Worm (Caenorhabditis elegans) whole organism, L1 larva: ENCODE measurements around the gene C10E2.2.
A peak's percentile ranks its signal among the peaks of the same experiment; 100 is the strongest.

ENCODE experiments used
- C04F5.9 ChIP-seq: sonication (generic microtip); optimal IDR thresholded peaks from 2 replicates; lab custom pipeline; 2016; ENCODE audit warnings: missing genetic modification characterization, missing compliant biosample characterization
- C16A3.4 ChIP-seq: fragments of 150-350 bp; optimal IDR thresholded peaks from 2 replicates; lab custom pipeline; 2014; ENCODE audit warnings: missing biosample characterization, missing genetic modification characterization
- C34B4.2 ChIP-seq: sonication (generic microtip); optimal IDR thresholded peaks from 2 replicates; lab custom pipeline; 2017; ENCODE audit warnings: mild to moderate bottlenecking, missing genetic modification characterization, missing compliant biosample characterization
- Y116A8C.19 ChIP-seq: sonication (generic microtip); optimal IDR thresholded peaks from 2 replicates; lab custom pipeline; 2016; ENCODE audit warnings: missing compliant biosample characterization, missing genetic modification characterization, borderline replicate concordance
- aha-1 ChIP-seq: fragments of 150-350 bp; optimal IDR thresholded peaks from 2 replicates; lab custom pipeline; 2014; ENCODE audit warnings: missing biosample characterization, missing genetic modification characterization
- ama-1 ChIP-seq: fragments of 150-350 bp; optimal IDR thresholded peaks from 2 replicates; lab custom pipeline; 2014
- blmp-1 ChIP-seq: fragments of 150-350 bp; optimal IDR thresholded peaks from 2 replicates; lab custom pipeline; 2014; ENCODE audit warnings: missing biosample characterization, missing genetic modification characterization
- ceh-8 ChIP-seq: fragments of 200-800 bp; sonication (Bioruptor generic); optimal IDR thresholded peaks from 2 replicates; lab custom pipeline; 2018; ENCODE audit warnings: mild to moderate bottlenecking, missing genetic modification characterization, moderate library complexity, missing compliant biosample characterization
- ceh-82 ChIP-seq, 3 experiments: fragments of 150-350 bp in 1 of 3; sonication (generic microtip) in 2 of 3; optimal IDR thresholded peaks; 2 replicates each; lab custom pipeline; 2014 to 2017; ENCODE audit warnings: missing biosample characterization in 3 of 3, missing genetic modification characterization in 3 of 3
- ceh-88 ChIP-seq: fragments of 200-800 bp; sonication (Bioruptor generic); IDR thresholded peaks from 2 replicates; pipeline ENCODE4 v1.3.6; 2022; ENCODE audit warnings: missing genetic modification characterization, missing compliant biosample characterization
- ces-1 ChIP-seq: fragments of 150-350 bp; optimal IDR thresholded peaks from 2 replicates; lab custom pipeline; 2014; ENCODE audit warnings: missing biosample characterization, missing genetic modification reagents, missing genetic modification characterization
- dsc-1 ChIP-seq: sonication (generic microtip); optimal IDR thresholded peaks from 2 replicates; lab custom pipeline; 2016; ENCODE audit warnings: mild to moderate bottlenecking, missing genetic modification characterization, missing compliant biosample characterization
- efl-1 ChIP-seq, 4 experiments: fragments of 150-350 bp; optimal IDR thresholded peaks in 3 of 4; peaks in 1 of 4; 1 replicate in 1 of 4; 2 replicates in 3 of 4; lab custom pipeline; 2014; ENCODE audit warnings: missing biosample characterization in 2 of 4, missing genetic modification characterization in 2 of 4, missing genetic modification reagents in 2 of 4
- efl-3 ChIP-seq: fragments of 200-800 bp; sonication (Bioruptor generic); optimal IDR thresholded peaks from 2 replicates; lab custom pipeline; 2018; ENCODE audit warnings: mild to moderate bottlenecking, missing genetic modification characterization, missing compliant biosample characterization
- egl-13 ChIP-seq: sonication (generic microtip); optimal IDR thresholded peaks from 2 replicates; lab custom pipeline; 2016; ENCODE audit warnings: missing genotype, missing genetic modification reagents, missing genetic modification characterization, missing compliant biosample characterization
- elt-3 ChIP-seq, 6 experiments: fragments of 150-350 bp in 1 of 6; sonication (generic microtip); optimal IDR thresholded peaks; 2 replicates each; lab custom pipeline; 2017 to 2018; ENCODE audit warnings: missing biosample characterization in 6 of 6, missing genetic modification characterization in 6 of 6, inconsistent platforms in 1 of 6
- ets-5 ChIP-seq: fragments of 200-800 bp; sonication (Bioruptor generic); IDR thresholded peaks from 2 replicates; pipeline ENCODE4 v1.3.6; 2022; ENCODE audit warnings: missing genetic modification characterization, missing compliant biosample characterization
- fkh-4 ChIP-seq: sonication (generic microtip); optimal IDR thresholded peaks from 2 replicates; lab custom pipeline; 2016; ENCODE audit warnings: missing compliant biosample characterization, missing genetic modification characterization, borderline replicate concordance
- fkh-8 ChIP-seq: sonication (generic microtip); optimal IDR thresholded peaks from 2 replicates; lab custom pipeline; 2016; ENCODE audit warnings: mild to moderate bottlenecking, missing genetic modification characterization, missing compliant biosample characterization
- grh-1 ChIP-seq: fragments of 200-800 bp; sonication (Bioruptor generic); IDR thresholded peaks from 2 replicates; pipeline ENCODE4 v1.3.6; 2022; ENCODE audit warnings: missing genetic modification reagents, missing genetic modification characterization, missing compliant biosample characterization
- hlh-17 ChIP-seq: fragments of 200-800 bp; sonication (Bioruptor generic); optimal IDR thresholded peaks from 2 replicates; lab custom pipeline; 2018; ENCODE audit warnings: missing genetic modification characterization, mild to moderate bottlenecking, missing compliant biosample characterization, moderate library complexity, borderline replicate concordance
- hlh-4 ChIP-seq: sonication (generic microtip); optimal IDR thresholded peaks from 2 replicates; lab custom pipeline; 2016; ENCODE audit warnings: mild to moderate bottlenecking, missing genetic modification characterization, missing compliant biosample characterization
- isw-1 ChIP-seq: fragments of 200-800 bp; sonication (Bioruptor generic); IDR thresholded peaks from 2 replicates; pipeline ENCODE4 v1.3.6; 2022; ENCODE audit warnings: missing genetic modification characterization, missing compliant biosample characterization
- jun-1 ChIP-seq: fragments of 150-350 bp; optimal IDR thresholded peaks from 2 replicates; lab custom pipeline; 2014; ENCODE audit warnings: missing biosample characterization, missing genetic modification reagents, missing genetic modification characterization
- lin-13 ChIP-seq: fragments of 150-350 bp; optimal IDR thresholded peaks from 2 replicates; lab custom pipeline; 2014; ENCODE audit warnings: missing biosample characterization, missing genetic modification reagents, missing genetic modification characterization
- lin-14 ChIP-seq: fragments of 200-800 bp; sonication (Bioruptor generic); optimal IDR thresholded peaks from 2 replicates; lab custom pipeline; 2018; ENCODE audit warnings: mild to moderate bottlenecking, missing genetic modification characterization, moderate library complexity, missing compliant biosample characterization
- lir-3 ChIP-seq: sonication (generic microtip); optimal IDR thresholded peaks from 2 replicates; lab custom pipeline; 2016; ENCODE audit warnings: mild to moderate bottlenecking, missing genetic modification characterization, moderate library complexity, missing compliant biosample characterization; ENCODE audit not compliant: poor library complexity
- mep-1 ChIP-seq: fragments of 150-350 bp; optimal IDR thresholded peaks from 2 replicates; lab custom pipeline; 2014; ENCODE audit warnings: missing biosample characterization, missing genetic modification characterization
- nhr-20 ChIP-seq: sonication (generic microtip); optimal IDR thresholded peaks from 2 replicates; lab custom pipeline; 2016; ENCODE audit warnings: mild to moderate bottlenecking, missing genetic modification characterization, missing compliant biosample characterization
- nhr-28 ChIP-seq: fragments of 150-350 bp; optimal IDR thresholded peaks from 2 replicates; lab custom pipeline; 2014; ENCODE audit warnings: missing biosample characterization, missing genetic modification characterization
- nhr-47 ChIP-seq: sonication (generic microtip); optimal IDR thresholded peaks from 2 replicates; lab custom pipeline; 2016; ENCODE audit warnings: mild to moderate bottlenecking, missing genetic modification characterization, moderate library complexity, missing compliant biosample characterization
- nhr-71 ChIP-seq: sonication (generic microtip); optimal IDR thresholded peaks from 2 replicates; lab custom pipeline; 2016; ENCODE audit warnings: mild to moderate bottlenecking, missing genetic modification characterization, moderate library complexity, missing compliant biosample characterization
- nhr-84 ChIP-seq: sonication (generic microtip); optimal IDR thresholded peaks from 2 replicates; lab custom pipeline; 2017; ENCODE audit warnings: missing biosample characterization, missing genetic modification characterization
- nhr-90 ChIP-seq: sonication (generic microtip); optimal IDR thresholded peaks from 2 replicates; lab custom pipeline; 2016; ENCODE audit warnings: mild to moderate bottlenecking, missing genetic modification characterization, missing compliant biosample characterization; ENCODE audit not compliant: poor library complexity
- skn-1 ChIP-seq: fragments of 150-350 bp; optimal IDR thresholded peaks from 2 replicates; lab custom pipeline; 2014; ENCODE audit warnings: missing biosample characterization, missing genetic modification characterization
- sox-4 ChIP-seq: sonication (generic microtip); optimal IDR thresholded peaks from 2 replicates; lab custom pipeline; 2016; ENCODE audit warnings: missing genetic modification characterization, missing compliant biosample characterization
- sptf-1 ChIP-seq: fragments of 150-350 bp; optimal IDR thresholded peaks from 2 replicates; lab custom pipeline; 2014; ENCODE audit warnings: missing biosample characterization, missing genetic modification characterization
- sup-37 ChIP-seq: fragments of 200-800 bp; sonication (Bioruptor generic); optimal IDR thresholded peaks from 2 replicates; lab custom pipeline; 2018; ENCODE audit warnings: mild to moderate bottlenecking, missing genetic modification characterization, missing compliant biosample characterization
- swsn-7 ChIP-seq: sonication (generic microtip); optimal IDR thresholded peaks from 2 replicates; lab custom pipeline; 2016; ENCODE audit warnings: missing genetic modification characterization, missing compliant biosample characterization
- tlp-1 ChIP-seq: fragments of 150-350 bp; optimal IDR thresholded peaks from 2 replicates; lab custom pipeline; 2014; ENCODE audit warnings: missing biosample characterization, missing genetic modification characterization
- unc-30 ChIP-seq: sonication (generic microtip); optimal IDR thresholded peaks from 2 replicates; lab custom pipeline; 2017; ENCODE audit warnings: missing biosample characterization, missing genetic modification characterization
- unc-98 ChIP-seq: fragments of 200-800 bp; sonication (Bioruptor generic); IDR thresholded peaks from 2 replicates; pipeline ENCODE4 v1.3.6; 2022; ENCODE audit warnings: missing genetic modification characterization, missing compliant biosample characterization
- xbp-1 ChIP-seq: sonication (generic microtip); optimal IDR thresholded peaks from 2 replicates; lab custom pipeline; 2016; ENCODE audit warnings: missing genetic modification characterization, missing compliant biosample characterization
- zag-1 ChIP-seq: fragments of 150-350 bp; optimal IDR thresholded peaks from 2 replicates; lab custom pipeline; 2014; ENCODE audit warnings: missing biosample characterization, missing genetic modification characterization
- ztf-11 ChIP-seq, 2 experiments: sonication (generic microtip); optimal IDR thresholded peaks; 2 replicates each; lab custom pipeline; 2016 to 2017; ENCODE audit warnings: missing genetic modification characterization in 2 of 2, missing biosample characterization in 1 of 2, missing compliant biosample characterization in 1 of 2

C10E2.2 gene

ce11 chrX:16726879-16727278 is 18.2 kb upstream of the C10E2.2 start (continued):
- TF ChIP-seq fkh-4 (tag; lab: Kevin White, UChicago) (no peak), zag-1 (tag; lab: Kevin White, UChicago) (no peak), xbp-1 (peak; percentile 83), egl-13 (peak; percentile 89), nhr-28 (tag; lab: Kevin White, UChicago) (no peak), ceh-88 (GFP tag; lab: Robert Waterston, UW) (peak; percentile 38; the same call in 1 of the 2 replicates), aha-1 (tag; lab: Kevin White, UChicago) (peak; percentile 3), ceh-8 (GFP tag; lab: Kevin White, UChicago) (peak; percentile 70), grh-1 (peak; percentile 69), nhr-84 (tag; lab: Kevin White, UChicago) (no peak), C34B4.2 (tag; lab: Kevin White, UChicago) (no peak), ces-1 (GFP tag; lab: Kevin White, UChicago) (no peak), ztf-11 (tag; optimal IDR thresholded peaks at IDR 0.05; lab: Kevin White, UChicago) (peak in 1 of 2 experiments; percentile 84), hlh-4 (tag; lab: Kevin White, UChicago) (no peak), ets-5 (GFP tag; lab: Robert Waterston, UW) (no peak), nhr-20 (tag; lab: Kevin White, UChicago) (peak; percentile 98), mep-1 (tag; lab: Kevin White, UChicago) (peak; percentile 66), skn-1 (tag; lab: Kevin White, UChicago) (peak; percentile 77), fkh-8 (tag; lab: Kevin White, UChicago) (peak; percentile 93), unc-30 (tag; lab: Kevin White, UChicago) (no peak), efl-3 (GFP tag; lab: Kevin White, UChicago) (no peak), C04F5.9 (peak; percentile 22), sptf-1 (tag; lab: Kevin White, UChicago) (no peak), swsn-7 (tag; lab: Kevin White, UChicago) (peak; percentile 93), unc-98 (GFP tag; lab: Robert Waterston, UW) (no peak), C16A3.4 (tag; lab: Kevin White, UChicago) (peak; percentile 87), ama-1 (lab: Kevin White, UChicago) (no peak), Y116A8C.19 (tag; lab: Kevin White, UChicago) (no peak), lin-13 (GFP tag; lab: Kevin White, UChicago) (peak; percentile 91), blmp-1 (tag; lab: Kevin White, UChicago) (peak; percentile 86), dsc-1 (tag; lab: Kevin White, UChicago) (peak; percentile 86), elt-3 (tag; optimal IDR thresholded peaks at IDR 0.05; lab: Kevin White, UChicago) (peak in 3 of 6 experiments; percentile 44 to 88 (median 46))

DNA sequence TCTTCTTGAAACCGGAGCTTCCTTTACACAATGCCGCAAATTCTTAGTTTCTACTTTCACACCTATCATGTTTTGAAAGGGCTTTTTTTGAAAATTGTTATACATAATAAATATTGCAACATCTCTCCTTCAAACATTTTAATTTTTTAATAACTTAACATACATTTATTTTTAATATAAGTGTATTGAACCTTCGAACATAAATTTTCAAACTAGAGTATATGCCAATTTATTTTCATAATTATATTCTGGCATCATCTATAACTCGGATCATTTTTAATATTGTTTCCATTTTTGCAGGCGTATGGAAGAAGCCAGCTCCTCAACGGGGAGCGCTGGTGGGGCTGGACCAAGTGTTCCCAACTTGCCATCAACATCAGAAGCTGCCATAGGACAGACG is 15.8 kb upstream of the C10E2.2 start, which contains the start of gene hda-4:
Gene hda-4 (plus strand): TSS at position 301 of the 400 bp plus-strand sequence.
- TF ChIP-seq sup-37 (GFP tag; lab: Kevin White, UChicago) (no peak), jun-1 (tag; lab: Kevin White, UChicago) (no peak), unc-98 (GFP tag; lab: Robert Waterston, UW) (no peak), sox-4 (no peak)

DNA sequence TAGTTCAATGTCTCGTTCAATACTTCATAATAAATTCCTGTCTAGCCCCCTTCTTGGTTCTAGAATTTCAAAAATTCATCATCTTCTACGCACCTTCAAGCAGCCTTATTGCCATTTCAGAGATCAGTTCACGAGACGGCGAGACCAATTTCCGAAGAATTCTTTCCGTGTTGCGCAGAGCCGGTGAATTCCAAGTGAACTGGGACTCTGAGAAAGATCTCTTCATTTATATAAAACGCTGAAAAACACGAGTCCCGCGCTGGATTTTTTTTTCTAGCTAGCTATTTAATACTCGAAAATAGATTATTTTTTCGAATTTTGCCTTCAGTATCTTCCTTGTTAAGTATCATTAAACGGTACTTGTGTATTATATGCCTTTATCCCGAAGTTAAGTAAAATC is 13.9 kb upstream of the C10E2.2 start:
- no peak for TF ChIP-seq efl-1 (optimal IDR thresholded peaks at IDR 0.05; lab: Kevin White, UChicago)
- peak in 1 of 2 experiments; percentile 17 for TF ChIP-seq efl-1 (GFP tag; optimal IDR thresholded peaks at IDR 0.05 in 1 of 2; lab: Kevin White, UChicago)
- TF ChIP-seq lir-3 (tag; lab: Kevin White, UChicago), result no peak
- TF ChIP-seq nhr-90 (tag; lab: Kevin White, UChicago), result no peak
- no peak for TF ChIP-seq tlp-1 (tag; lab: Kevin White, UChicago)
- TF ChIP-seq nhr-47, result peak; percentile 10
- TF ChIP-seq egl-13, result no peak
- TF ChIP-seq ceh-82 (tag; optimal IDR thresholded peaks at IDR 0.05; lab: Kevin White, UChicago), result no peak
- no peak for TF ChIP-seq ces-1 (GFP tag; lab: Kevin White, UChicago)
- TF ChIP-seq lin-14 (GFP tag; lab: Kevin White, UChicago), result peak; percentile 34
- peak; percentile 57 for TF ChIP-seq nhr-71 (tag; lab: Kevin White, UChicago)
- TF ChIP-seq isw-1 (GFP tag; lab: Robert Waterston, UW), result no peak
- TF ChIP-seq fkh-8 (tag; lab: Kevin White, UChicago), result peak; percentile 80
- no peak for TF ChIP-seq hlh-17 (GFP tag; lab: Kevin White, UChicago)
